Worm (Caenorhabditis elegans): ENCODE data around the gene Y37E11AM.2.

ce11 chrIV:3721973-3722372, 3.3 kb downstream of the Y37E11AM.2 start:
- TF ChIP-seq madf-8 (GFP tag; conservative IDR thresholded peaks at IDR 0.05) (no peak), akir-1 (GFP tag; optimal IDR thresholded peaks at IDR 0.05) (no peak), nhr-120 (GFP tag; IDR thresholded peaks at IDR 0.05) (no peak), bed-2 (GFP tag; IDR thresholded peaks at IDR 0.05) (no peak), lin-40 (tag; optimal IDR thresholded peaks at IDR 0.05) (no peak), lin-35 (GFP tag; optimal IDR thresholded peaks at IDR 0.05) (no peak), egl-44 (GFP tag; IDR thresholded peaks at IDR 0.05) (no peak), F37B4.10 (GFP tag; IDR thresholded peaks at IDR 0.05) (no peak), B0019.2 (GFP tag; conservative IDR thresholded peaks at IDR 0.05) (no peak), ztf-26 (tag; optimal IDR thresholded peaks at IDR 0.05) (no peak)

All from whole organism, young adult.